Worm (Caenorhabditis elegans) whole organism, L4 larva: ENCODE measurements around the gene srz-101.

Source experiments
- F44E2.7 ChIP-seq: fragments of 200-800 bp; sonication (Bioruptor generic); IDR thresholded peaks from 2 replicates; pipeline ENCODE4 v2.1.2; 2022; ENCODE audit warnings: missing genetic modification characterization, missing compliant biosample characterization
- Y5F2A.4 ChIP-seq: fragments of 200-800 bp; sonication (Bioruptor generic); optimal IDR thresholded peaks from 2 replicates; lab custom pipeline; 2018; ENCODE audit warnings: mild to moderate bottlenecking, missing genetic modification characterization, missing compliant biosample characterization
- dmd-6 ChIP-seq: fragments of 200-800 bp; sonication (Bioruptor generic); IDR thresholded peaks from 2 replicates; pipeline ENCODE4 v1.3.6; 2022; ENCODE audit warnings: missing genetic modification reagents, missing genetic modification characterization, missing compliant biosample characterization
- lin-15B ChIP-seq: fragments of 150-350 bp; sonication (generic microtip); optimal IDR thresholded peaks from 3 replicates; lab custom pipeline; 2014; ENCODE audit warnings: missing biosample characterization, missing genetic modification characterization
- nhr-10 ChIP-seq: fragments of 150-350 bp; optimal IDR thresholded peaks from 2 replicates; lab custom pipeline; 2014; ENCODE audit warnings: missing biosample characterization, missing genetic modification characterization
- skn-1 ChIP-seq: fragments of 150-350 bp; optimal IDR thresholded peaks from 2 replicates; lab custom pipeline; 2014; ENCODE audit warnings: missing biosample characterization, missing genetic modification characterization
- unc-130 ChIP-seq: sonication (generic microtip); optimal IDR thresholded peaks from 2 replicates; lab custom pipeline; 2016; ENCODE audit warnings: missing genetic modification reagents, missing genetic modification characterization, missing compliant biosample characterization
- zip-11 ChIP-seq: fragments of 200-800 bp; sonication (Bioruptor generic); IDR thresholded peaks from 2 replicates; pipeline ENCODE4 v1.3.6; 2022; ENCODE audit warnings: missing genetic modification characterization, missing compliant biosample characterization

DNA sequence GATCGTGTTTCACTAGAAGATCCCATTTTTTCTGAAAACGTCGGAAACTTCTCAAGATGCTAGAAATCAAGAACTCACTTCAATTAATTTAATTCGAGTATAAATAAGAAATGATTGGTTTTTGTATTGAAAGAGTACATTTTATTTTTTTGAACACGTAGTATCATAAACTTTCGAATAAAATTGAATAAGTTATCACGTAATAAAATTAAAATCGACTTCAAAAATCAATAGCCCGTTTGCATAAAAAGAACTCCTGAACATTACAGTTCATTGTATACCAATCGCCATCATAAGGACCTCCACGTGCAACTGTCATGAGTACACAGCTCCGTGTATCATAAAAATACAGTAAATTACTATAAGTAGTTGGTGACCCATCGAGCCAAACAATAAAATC is 39.0 kb downstream of the srz-101 start, which contains the start of gene T25E12.16:
- TF ChIP-seq skn-1 (tag; lab: Kevin White, UChicago) = no peak
- TF ChIP-seq F44E2.7 (GFP tag; lab: Robert Waterston, UW) = no peak
- no peak for TF ChIP-seq nhr-10 (tag; lab: Kevin White, UChicago)
- TF ChIP-seq zip-11 (GFP tag; lab: Robert Waterston, UW) = no peak
- no peak for TF ChIP-seq dmd-6 (GFP tag; lab: Robert Waterston, UW)
- no peak for TF ChIP-seq lin-15B
- TF ChIP-seq Y5F2A.4 (GFP tag; lab: Kevin White, UChicago) = no peak
- TF ChIP-seq unc-130 (GFP tag; lab: Kevin White, UChicago) = no peak
